Fruit fly (Drosophila melanogaster) whole organism, prepupa: ENCODE data around the gene Mcm6.

ENCODE experiments used
- Blimp-1 ChIP-seq: fragments of 200-800 bp; sonication (Bioruptor generic); optimal IDR thresholded peaks from 3 replicates; lab custom pipeline; 2017; ENCODE audit warnings: missing biosample characterization, missing genetic modification characterization, mild to moderate bottlenecking, moderate library complexity, missing genetic modification reagents
- CG3032 ChIP-seq: fragments of 200-800 bp; optimal IDR thresholded peaks from 2 replicates; lab custom pipeline; 2019; ENCODE audit warnings: missing biosample characterization, mild to moderate bottlenecking, missing genetic modification characterization, moderate library complexity
- CG3919 ChIP-seq: fragments of 200-800 bp; sonication (Bioruptor generic); optimal IDR thresholded peaks from 3 replicates; lab custom pipeline; 2016; ENCODE audit warnings: missing biosample characterization, missing genetic modification characterization
- CG4318 ChIP-seq: fragments of 200-800 bp; sonication (Bioruptor generic); optimal IDR thresholded peaks from 3 replicates; lab custom pipeline; 2017; ENCODE audit warnings: missing biosample characterization, mild to moderate bottlenecking, missing genetic modification characterization
- CG6163 ChIP-seq: fragments of 200-800 bp; sonication (Bioruptor generic); IDR thresholded peaks from 3 replicates; pipeline ENCODE4 v1.3.6; 2022; ENCODE audit warnings: missing biosample characterization, missing genetic modification characterization
- Lpt ChIP-seq: fragments of 200-800 bp; sonication (Bioruptor generic); optimal IDR thresholded peaks from 3 replicates; lab custom pipeline; 2016; ENCODE audit warnings: missing biosample characterization, missing genetic modification characterization
- OdsH ChIP-seq: fragments of 200-800 bp; sonication (Bioruptor generic); optimal IDR thresholded peaks from 3 replicates; lab custom pipeline; 2016; ENCODE audit warnings: missing biosample characterization, missing genetic modification characterization
- Sox14 ChIP-seq: fragments of 200-800 bp; sonication (Bioruptor generic); optimal IDR thresholded peaks from 3 replicates; lab custom pipeline; 2016; ENCODE audit warnings: missing biosample characterization, missing genetic modification characterization
- acj6 ChIP-seq: fragments of 200-800 bp; sonication (Bioruptor generic); optimal IDR thresholded peaks from 3 replicates; lab custom pipeline; 2016; ENCODE audit warnings: missing biosample characterization, missing genetic modification characterization
- dsx ChIP-seq: fragments of 200-800 bp; optimal IDR thresholded peaks from 3 replicates; lab custom pipeline; 2019; ENCODE audit warnings: missing biosample characterization, mild to moderate bottlenecking, missing genetic modification characterization, moderate library complexity; ENCODE audit not compliant: poor library complexity, severe bottlenecking

- TF ChIP-seq Sox14 (GFP tag; lab: Kevin White, UChicago) (peak; percentile 49), CG3032 (tag; lab: Kevin White, UChicago) (peak; percentile 75), CG6163 (GFP tag; lab: Robert Waterston, UW) (peak; percentile 85), acj6 (GFP tag; lab: Kevin White, UChicago) (peak; percentile 65), Lpt (GFP tag; lab: Kevin White, UChicago) (peak; percentile 72), CG4318 (peak; percentile 75), CG3919 (peak; percentile 59), Blimp-1 (GFP tag; lab: Kevin White, UChicago) (no peak), dsx (GFP tag; lab: Kevin White, UChicago) (peak; percentile 72), OdsH (GFP tag; lab: Kevin White, UChicago) (peak; percentile 75)
Measured at dm6 chrX:6702028-6702433, 27.8 kb downstream of the Mcm6 start.
